Worm (Caenorhabditis elegans) whole organism, early embryonic: ENCODE results near the gene Y49F6B.9.

Experiments used
- B0310.2 ChIP-seq: sonication (generic microtip); optimal IDR thresholded peaks from 2 replicates; lab custom pipeline; 2016; ENCODE audit warnings: mild to moderate bottlenecking, missing genetic modification characterization, missing compliant biosample characterization
- aly-1 ChIP-seq: sonication (generic microtip); optimal IDR thresholded peaks from 2 replicates; lab custom pipeline; 2016; ENCODE audit warnings: missing genetic modification characterization, missing compliant biosample characterization
- ceh-13 ChIP-seq: fragments of 200-800 bp; sonication (Bioruptor generic); optimal IDR thresholded peaks from 2 replicates; lab custom pipeline; 2018; ENCODE audit warnings: mild to moderate bottlenecking, missing genetic modification characterization, missing compliant biosample characterization
- ceh-36 ChIP-seq: sonication (generic microtip); optimal IDR thresholded peaks from 2 replicates; lab custom pipeline; 2016; ENCODE audit warnings: missing genetic modification characterization, inconsistent platforms, missing compliant biosample characterization
- ets-7 ChIP-seq: sonication (generic microtip); optimal IDR thresholded peaks from 2 replicates; lab custom pipeline; 2016; ENCODE audit warnings: missing genotype, missing genetic modification characterization, missing compliant biosample characterization
- hmbx-1 ChIP-seq: sonication (generic microtip); optimal IDR thresholded peaks from 2 replicates; lab custom pipeline; 2016; ENCODE audit warnings: mild to moderate bottlenecking, missing genetic modification characterization, missing compliant biosample characterization
- pes-1 ChIP-seq: fragments of 200-800 bp; sonication (Bioruptor generic); IDR thresholded peaks from 2 replicates; pipeline ENCODE4 v1.3.6; 2022; ENCODE audit warnings: missing genetic modification reagents, missing genetic modification characterization, missing compliant biosample characterization
- scrt-1 ChIP-seq: fragments of 200-800 bp; sonication (Bioruptor generic); IDR thresholded peaks from 2 replicates; pipeline ENCODE4 v1.3.6; 2022; ENCODE audit warnings: missing genetic modification characterization, missing compliant biosample characterization

The Y49F6B.9 gene

DNA sequence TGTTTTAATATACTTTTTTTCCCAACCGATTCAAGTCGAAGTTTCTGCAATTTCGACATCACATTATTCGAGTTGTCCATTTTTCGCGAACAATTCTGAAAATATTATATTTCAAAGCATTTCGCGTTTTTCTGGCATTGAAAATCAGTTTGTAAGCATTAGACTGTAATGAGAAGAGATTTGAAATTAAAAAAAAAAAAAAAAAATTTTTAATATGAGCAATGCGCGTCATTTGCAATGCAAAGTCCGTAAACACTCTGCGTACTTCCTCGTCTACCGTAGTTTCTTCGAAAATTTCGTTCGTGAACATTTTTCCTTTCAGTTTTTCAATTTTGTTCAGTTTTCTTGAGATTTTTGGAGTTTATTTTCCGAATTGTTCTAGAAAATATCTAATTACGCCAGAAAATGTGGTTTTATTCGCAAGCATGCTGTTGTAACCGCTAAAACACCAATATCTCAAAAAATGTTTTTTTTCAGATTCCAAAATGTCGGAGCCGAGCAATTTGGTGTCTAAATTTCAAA, 53.8 kb downstream of the Y49F6B.9 start, which contains the start of the genes C16C8.5 and C16C8.16:
Gene C16C8.5 (minus strand): TSS at position 101 of the 522 bp plus-strand sequence.
Gene C16C8.16 (plus strand): TSS at position 472 of the 522 bp plus-strand sequence.
- no peak for TF ChIP-seq pes-1
- no peak for TF ChIP-seq aly-1
- no peak for TF ChIP-seq scrt-1 (GFP tag; lab: Robert Waterston, UW)
- TF ChIP-seq B0310.2 (tag; lab: Kevin White, UChicago) = no peak
- no peak for TF ChIP-seq hmbx-1 (tag; lab: Kevin White, UChicago)
- no peak for TF ChIP-seq ets-7 (tag; lab: Kevin White, UChicago)
- TF ChIP-seq ceh-13 (GFP tag; lab: Kevin White, UChicago) = no peak
- TF ChIP-seq ceh-36 = no peak

- no peak for TF ChIP-seq scrt-1 (GFP tag; lab: Robert Waterston, UW)
These were observed 54.9 kb downstream of the Y49F6B.9 start, which contains the start of gene C16C8.4 for ce11 chrII:3444280-3444679. Gene C16C8.4 (minus strand): TSS chrII:3444380.
